Fruit fly (Drosophila melanogaster) whole organism, prepupa: Measurements from ENCODE around the gene CG13733.

Source experiments
- CG1621 ChIP-seq: fragments of 200-800 bp; sonication (Bioruptor generic); optimal IDR thresholded peaks from 3 replicates; lab custom pipeline; 2018; ENCODE audit warnings: missing biosample characterization, mild to moderate bottlenecking, missing genetic modification characterization
- CG32006 ChIP-seq: fragments of 200-800 bp; sonication (Bioruptor generic); optimal IDR thresholded peaks from 3 replicates; lab custom pipeline; 2017; ENCODE audit warnings: missing biosample characterization, mild to moderate bottlenecking, missing genetic modification characterization
- CG4318 ChIP-seq: fragments of 200-800 bp; sonication (Bioruptor generic); optimal IDR thresholded peaks from 3 replicates; lab custom pipeline; 2017; ENCODE audit warnings: missing biosample characterization, mild to moderate bottlenecking, missing genetic modification characterization
- CG6163 ChIP-seq: fragments of 200-800 bp; sonication (Bioruptor generic); IDR thresholded peaks from 3 replicates; pipeline ENCODE4 v1.3.6; 2022; ENCODE audit warnings: missing biosample characterization, missing genetic modification characterization
- CG6792 ChIP-seq: fragments of 200-800 bp; sonication (Bioruptor generic); optimal IDR thresholded peaks from 3 replicates; lab custom pipeline; 2016; ENCODE audit warnings: missing biosample characterization, missing genetic modification characterization
- CG6808 ChIP-seq: fragments of 200-800 bp; sonication (Bioruptor generic); optimal IDR thresholded peaks from 3 replicates; lab custom pipeline; 2017; ENCODE audit warnings: missing biosample characterization, missing genetic modification characterization, mild to moderate bottlenecking, moderate library complexity, missing genetic modification reagents
- CG8119 ChIP-seq: fragments of 200-800 bp; sonication (Bioruptor generic); IDR thresholded peaks from 3 replicates; pipeline ENCODE4 v1.3.6; 2022; ENCODE audit warnings: missing biosample characterization, missing genetic modification characterization
- CG8319 ChIP-seq: fragments of 200-800 bp; sonication (Bioruptor generic); optimal IDR thresholded peaks from 3 replicates; lab custom pipeline; 2016; ENCODE audit warnings: missing biosample characterization, missing genetic modification characterization
- CG9139 ChIP-seq: fragments of 200-800 bp; sonication (Bioruptor generic); optimal IDR thresholded peaks from 3 replicates; lab custom pipeline; 2017; ENCODE audit warnings: missing biosample characterization, mild to moderate bottlenecking, missing genetic modification characterization
- Eip75B ChIP-seq: fragments of 200-800 bp; sonication (Bioruptor generic); optimal IDR thresholded peaks from 3 replicates; lab custom pipeline; 2016; ENCODE audit warnings: missing biosample characterization, missing genetic modification characterization
- Eip78C ChIP-seq: fragments of 200-800 bp; sonication (Bioruptor generic); peaks from one replicate; lab custom pipeline; 2016; ENCODE audit warnings: missing biosample characterization, missing genetic modification characterization
- Eip93F ChIP-seq: fragments of 200-800 bp; sonication (Bioruptor generic); optimal IDR thresholded peaks from 2 replicates; lab custom pipeline; 2016; ENCODE audit warnings: missing biosample characterization, mild to moderate bottlenecking, missing genetic modification characterization
- Ets21C ChIP-seq: fragments of 200-800 bp; sonication (Bioruptor generic); optimal IDR thresholded peaks from 3 replicates; lab custom pipeline; 2016; ENCODE audit warnings: missing biosample characterization, missing genetic modification characterization
- Hr39 ChIP-seq: fragments of 200-800 bp; sonication (Bioruptor generic); optimal IDR thresholded peaks from 2 replicates; lab custom pipeline; 2016; ENCODE audit warnings: missing biosample characterization, missing genetic modification characterization
- Met ChIP-seq: fragments of 200-800 bp; sonication (Bioruptor generic); optimal IDR thresholded peaks from 3 replicates; lab custom pipeline; 2016; ENCODE audit warnings: missing biosample characterization, missing genetic modification characterization
- OdsH ChIP-seq: fragments of 200-800 bp; sonication (Bioruptor generic); optimal IDR thresholded peaks from 3 replicates; lab custom pipeline; 2016; ENCODE audit warnings: missing biosample characterization, missing genetic modification characterization
- Sox102F ChIP-seq: fragments of 200-800 bp; sonication (Bioruptor generic); optimal IDR thresholded peaks from 2 replicates; lab custom pipeline; 2016; ENCODE audit warnings: missing biosample characterization, mild to moderate bottlenecking, missing genetic modification characterization
- Sox15 ChIP-seq: fragments of 200-800 bp; sonication (Bioruptor generic); optimal IDR thresholded peaks from 3 replicates; lab custom pipeline; 2016; ENCODE audit warnings: missing biosample characterization, missing genetic modification characterization
- achi ChIP-seq: fragments of 200-800 bp; sonication (Bioruptor generic); optimal IDR thresholded peaks from 3 replicates; lab custom pipeline; 2016; ENCODE audit warnings: missing biosample characterization, missing genetic modification characterization
- acj6 ChIP-seq: fragments of 200-800 bp; sonication (Bioruptor generic); optimal IDR thresholded peaks from 3 replicates; lab custom pipeline; 2016; ENCODE audit warnings: missing biosample characterization, missing genetic modification characterization
- cyc ChIP-seq: fragments of 200-800 bp; sonication (Bioruptor generic); optimal IDR thresholded peaks from 3 replicates; lab custom pipeline; 2016; ENCODE audit warnings: missing biosample characterization, missing genetic modification characterization
- dsx ChIP-seq: fragments of 200-800 bp; optimal IDR thresholded peaks from 3 replicates; lab custom pipeline; 2019; ENCODE audit warnings: missing biosample characterization, mild to moderate bottlenecking, missing genetic modification characterization, moderate library complexity; ENCODE audit not compliant: poor library complexity, severe bottlenecking
- esn ChIP-seq: fragments of 200-800 bp; sonication (Bioruptor generic); optimal IDR thresholded peaks from 2 replicates; lab custom pipeline; 2016; ENCODE audit warnings: missing biosample characterization, mild to moderate bottlenecking, missing genetic modification characterization, moderate library complexity
- net ChIP-seq: fragments of 200-800 bp; sonication (Bioruptor generic); optimal IDR thresholded peaks from 3 replicates; lab custom pipeline; 2016; ENCODE audit warnings: missing biosample characterization, missing genetic modification characterization
- salr ChIP-seq, 2 experiments: fragments of 200-800 bp; sonication (Bioruptor generic); optimal IDR thresholded peaks; 3 replicates each; lab custom pipeline; 2016 to 2018; ENCODE audit warnings: missing biosample characterization in 2 of 2, missing genetic modification characterization in 2 of 2, mild to moderate bottlenecking in 1 of 2
- ss ChIP-seq, 2 experiments: fragments of 200-800 bp; sonication (Bioruptor generic); optimal IDR thresholded peaks; 2 replicates in 1 of 2; 3 replicates in 1 of 2; lab custom pipeline; 2017 to 2018; ENCODE audit warnings: mild to moderate bottlenecking in 2 of 2, missing biosample characterization in 2 of 2, missing genetic modification characterization in 2 of 2, moderate library complexity in 1 of 2
- svp ChIP-seq: fragments of 200-800 bp; sonication (Bioruptor generic); peaks from one replicate; lab custom pipeline; 2016; ENCODE audit warnings: missing biosample characterization, missing genetic modification characterization
- topi ChIP-seq: fragments of 200-800 bp; sonication (Bioruptor generic); optimal IDR thresholded peaks from 3 replicates; lab custom pipeline; 2016; ENCODE audit warnings: missing biosample characterization, missing genetic modification characterization

The CG13733 gene

dm6 chr3L:17461369-17462012, 17.2 kb downstream of the CG13733 start (continued):
- TF ChIP-seq CG4318 (GFP tag; lab: Kevin White, UChicago) (no peak), achi (GFP tag; lab: Kevin White, UChicago) (no peak), acj6 (no peak)

dm6 chr3L:17458856-17459518, 19.7 kb downstream of the CG13733 start:
- no peak for TF ChIP-seq Sox102F

- TF ChIP-seq Met (GFP tag; lab: Kevin White, UChicago) (no peak), esn (GFP tag; lab: Kevin White, UChicago) (no peak), OdsH (GFP tag; lab: Kevin White, UChicago) (no peak), Eip78C (no peak), CG1621 (tag; lab: Kevin White, UChicago) (no peak), Sox102F (no peak), Hr39 (no peak), CG6792 (GFP tag; lab: Kevin White, UChicago) (no peak), Ets21C (GFP tag; lab: Kevin White, UChicago) (no peak), CG8119 (no peak), svp (no peak), ss (GFP tag; optimal IDR thresholded peaks at IDR 0.05; lab: Kevin White, UChicago) (no peak), Sox15 (GFP tag; lab: Kevin White, UChicago) (no peak), Eip93F (no peak), topi (no peak), CG32006 (no peak), dsx (GFP tag; lab: Kevin White, UChicago) (no peak)
Observed at dm6 chr3L:17457695-17458242, 21.0 kb downstream of the CG13733 start.

dm6 chr3L:17447881-17448280, 30.8 kb downstream of the CG13733 start:
- TF ChIP-seq topi (no peak), ss (GFP tag; optimal IDR thresholded peaks at IDR 0.05; lab: Kevin White, UChicago) (no peak), net (no peak), CG8319 (GFP tag; lab: Kevin White, UChicago) (no peak), Eip75B (no peak), CG9139 (no peak), CG6808 (GFP tag; lab: Kevin White, UChicago) (no peak), CG6163 (GFP tag; lab: Robert Waterston, UW) (no peak)
- TF ChIP-seq, all 60 proteins: peak for 0

dm6 chr3L:17445629-17446431, 32.9 kb downstream of the CG13733 start:
- no peak for TF ChIP-seq svp
- TF ChIP-seq salr (GFP tag; optimal IDR thresholded peaks at IDR 0.05; lab: Kevin White, UChicago): no peak
- TF ChIP-seq CG6792 (GFP tag; lab: Kevin White, UChicago): no peak
- no peak for TF ChIP-seq OdsH (GFP tag; lab: Kevin White, UChicago)

dm6 chr3L:17444569-17444968, 34.2 kb downstream of the CG13733 start:
- TF ChIP-seq cyc (GFP tag; lab: Kevin White, UChicago): no peak
